Worm (Caenorhabditis elegans) whole organism, young adult: Measurements from ENCODE around the gene F20C5.7.

Experiments
- B0019.2 ChIP-seq: fragments of 200-800 bp; sonication (Bioruptor generic); conservative IDR thresholded peaks from 2 replicates; pipeline ENCODE4 v1.3.6; 2022; ENCODE audit warnings: missing genetic modification reagents, missing genetic modification characterization, missing compliant biosample characterization
- D2030.7 ChIP-seq: fragments of 200-800 bp; sonication (Bioruptor generic); IDR thresholded peaks from 2 replicates; pipeline ENCODE4 v1.3.6; 2022; ENCODE audit warnings: missing genetic modification reagents, missing genetic modification characterization, missing compliant biosample characterization
- F10E7.11 ChIP-seq: sonication (generic microtip); optimal IDR thresholded peaks from 2 replicates; lab custom pipeline; 2017; ENCODE audit warnings: mild to moderate bottlenecking, missing genetic modification characterization, moderate library complexity, missing compliant biosample characterization
- F22D6.2 ChIP-seq: sonication (generic microtip); optimal IDR thresholded peaks from 2 replicates; lab custom pipeline; 2016; ENCODE audit warnings: mild to moderate bottlenecking, missing genetic modification characterization, missing compliant biosample characterization
- F23B12.7 ChIP-seq: sonication (generic microtip); optimal IDR thresholded peaks from 2 replicates; lab custom pipeline; 2017; ENCODE audit warnings: missing genetic modification characterization, mild to moderate bottlenecking, missing compliant biosample characterization, antibody characterized with exemption, moderate library complexity; ENCODE audit not compliant: insufficient read depth
- F33H1.4 ChIP-seq: fragments of 200-800 bp; sonication (Bioruptor generic); IDR thresholded peaks from 2 replicates; pipeline ENCODE4 v1.3.6; 2022; ENCODE audit warnings: missing genetic modification reagents, missing genetic modification characterization, missing compliant biosample characterization
- F37B4.10 ChIP-seq: fragments of 200-800 bp; sonication (Bioruptor generic); IDR thresholded peaks from 2 replicates; pipeline ENCODE4 v1.3.6; 2022; ENCODE audit warnings: missing genetic modification characterization, missing compliant biosample characterization
- F39B2.1 ChIP-seq: fragments of 200-800 bp; sonication (Bioruptor generic); IDR thresholded peaks from 2 replicates; pipeline ENCODE4 v1.3.6; 2022; ENCODE audit warnings: missing genetic modification reagents, missing genetic modification characterization, missing compliant biosample characterization
- F52B5.7 ChIP-seq: sonication (generic microtip); optimal IDR thresholded peaks from 2 replicates; lab custom pipeline; 2016; ENCODE audit warnings: mild to moderate bottlenecking, missing genetic modification characterization, missing compliant biosample characterization
- K11D2.4 ChIP-seq: fragments of 200-800 bp; sonication (Bioruptor generic); IDR thresholded peaks from 2 replicates; pipeline ENCODE4 v1.3.6; 2022; ENCODE audit warnings: missing genetic modification reagents, missing genetic modification characterization, missing compliant biosample characterization
- K12H6.12 ChIP-seq: fragments of 200-800 bp; sonication (Bioruptor generic); optimal IDR thresholded peaks from 2 replicates; lab custom pipeline; 2018; ENCODE audit warnings: mild to moderate bottlenecking, missing genetic modification characterization, missing compliant biosample characterization
- Y53G8AR.9 ChIP-seq: fragments of 200-800 bp; sonication (Bioruptor generic); conservative IDR thresholded peaks from 2 replicates; pipeline ENCODE4 v1.3.6; 2022; ENCODE audit warnings: missing genetic modification reagents, missing genetic modification characterization, missing compliant biosample characterization
- Y67H2A.10 ChIP-seq: fragments of 200-800 bp; sonication (Bioruptor generic); conservative IDR thresholded peaks from 2 replicates; pipeline ENCODE4 v1.3.6; 2022; ENCODE audit warnings: missing genetic modification reagents, missing genetic modification characterization, missing compliant biosample characterization
- ZK185.1 ChIP-seq: sonication (generic microtip); optimal IDR thresholded peaks from 2 replicates; lab custom pipeline; 2016; ENCODE audit warnings: mild to moderate bottlenecking, missing genetic modification characterization, missing compliant biosample characterization; ENCODE audit not compliant: poor library complexity, severe bottlenecking
- akir-1 ChIP-seq: fragments of 200-800 bp; sonication (Bioruptor generic); optimal IDR thresholded peaks from 2 replicates; lab custom pipeline; 2018; ENCODE audit warnings: mild to moderate bottlenecking, missing genetic modification characterization, moderate library complexity, missing compliant biosample characterization
- atf-7 ChIP-seq: sonication (generic microtip); optimal IDR thresholded peaks from 2 replicates; lab custom pipeline; 2017; ENCODE audit warnings: mild to moderate bottlenecking, missing genetic modification characterization, missing compliant biosample characterization
- attf-3 ChIP-seq: fragments of 200-800 bp; sonication (Bioruptor generic); conservative IDR thresholded peaks from 2 replicates; pipeline ENCODE4 v1.3.6; 2022; ENCODE audit warnings: missing genetic modification reagents, missing genetic modification characterization, missing compliant biosample characterization
- attf-5 ChIP-seq: fragments of 200-800 bp; sonication (Bioruptor generic); optimal IDR thresholded peaks from 2 replicates; lab custom pipeline; 2018; ENCODE audit warnings: mild to moderate bottlenecking, missing genetic modification characterization, missing compliant biosample characterization
- ceh-27 ChIP-seq: fragments of 200-800 bp; sonication (Bioruptor generic); optimal IDR thresholded peaks from 2 replicates; lab custom pipeline; 2018; ENCODE audit warnings: mild to moderate bottlenecking, missing genetic modification characterization, moderate library complexity, missing compliant biosample characterization
- ceh-79 ChIP-seq: sonication (generic microtip); optimal IDR thresholded peaks from 2 replicates; lab custom pipeline; 2017; ENCODE audit warnings: mild to moderate bottlenecking, missing genetic modification characterization, missing compliant biosample characterization
- chd-7 ChIP-seq: sonication (generic microtip); optimal IDR thresholded peaks from 2 replicates; lab custom pipeline; 2016; ENCODE audit warnings: mild to moderate bottlenecking, missing genetic modification characterization, moderate library complexity, missing compliant biosample characterization
- die-1 ChIP-seq: sonication (generic microtip); optimal IDR thresholded peaks from 2 replicates; lab custom pipeline; 2016; ENCODE audit warnings: missing genotype, mild to moderate bottlenecking, missing genetic modification characterization, missing compliant biosample characterization
- dox-1 ChIP-seq: fragments of 200-800 bp; sonication (Bioruptor generic); IDR thresholded peaks from 2 replicates; pipeline ENCODE4 v1.3.6; 2022; ENCODE audit warnings: missing genetic modification reagents, missing genetic modification characterization, missing compliant biosample characterization
- dpl-1 ChIP-seq: fragments of 150-350 bp; optimal IDR thresholded peaks from 2 replicates; lab custom pipeline; 2014; ENCODE audit warnings: missing biosample characterization, missing genetic modification reagents, missing genetic modification characterization
- ekl-4 ChIP-seq: fragments of 200-800 bp; sonication (Bioruptor generic); IDR thresholded peaks from 2 replicates; pipeline ENCODE4 v1.3.6; 2022; ENCODE audit warnings: missing genetic modification reagents, missing genetic modification characterization, missing compliant biosample characterization
- ets-4 ChIP-seq: fragments of 200-800 bp; sonication (Bioruptor generic); optimal IDR thresholded peaks from 2 replicates; lab custom pipeline; 2018; ENCODE audit warnings: mild to moderate bottlenecking, missing genetic modification characterization, missing compliant biosample characterization
- fkh-3 ChIP-seq: sonication (generic microtip); optimal IDR thresholded peaks from 2 replicates; lab custom pipeline; 2016; ENCODE audit warnings: mild to moderate bottlenecking, missing genetic modification characterization, missing compliant biosample characterization
- let-607 ChIP-seq, 2 experiments: fragments of 200-800 bp in 1 of 2; sonication (Bioruptor generic) in 1 of 2; sonication (generic microtip) in 1 of 2; optimal IDR thresholded peaks; 2 replicates each; lab custom pipeline; 2016 to 2018; ENCODE audit warnings: mild to moderate bottlenecking in 2 of 2, missing compliant biosample characterization in 2 of 2, missing genetic modification characterization in 2 of 2, moderate library complexity in 2 of 2, missing genotype in 1 of 2
- lin-40 ChIP-seq: sonication (generic microtip); optimal IDR thresholded peaks from 2 replicates; lab custom pipeline; 2016; ENCODE audit warnings: missing genetic modification characterization, mild to moderate bottlenecking, missing compliant biosample characterization, missing genotype, missing genetic modification reagents
- lir-1 ChIP-seq: fragments of 200-800 bp; sonication (Bioruptor generic); conservative IDR thresholded peaks from 2 replicates; pipeline ENCODE4 v1.3.6; 2022; ENCODE audit warnings: missing genetic modification reagents, missing genetic modification characterization, missing compliant biosample characterization
- lsl-1 ChIP-seq: fragments of 200-800 bp; sonication (Bioruptor generic); optimal IDR thresholded peaks from 2 replicates; lab custom pipeline; 2018; ENCODE audit warnings: mild to moderate bottlenecking, missing genetic modification characterization, moderate library complexity, missing compliant biosample characterization
- mcd-1 ChIP-seq: fragments of 200-800 bp; sonication (Bioruptor generic); IDR thresholded peaks from 2 replicates; pipeline ENCODE4 v1.3.6; 2022; ENCODE audit warnings: missing genetic modification reagents, missing genetic modification characterization, missing compliant biosample characterization
- mel-28 ChIP-seq: sonication (generic microtip); optimal IDR thresholded peaks from 2 replicates; lab custom pipeline; 2016; ENCODE audit warnings: borderline replicate concordance, mild to moderate bottlenecking, missing genetic modification characterization, missing compliant biosample characterization
- nfyb-1 ChIP-seq: fragments of 200-800 bp; sonication (Bioruptor generic); IDR thresholded peaks from 2 replicates; pipeline ENCODE4 v1.3.6; 2022; ENCODE audit warnings: missing genetic modification reagents, missing genetic modification characterization, missing compliant biosample characterization
- pha-4 ChIP-seq: fragments of 150-350 bp; sonication (generic microtip); optimal IDR thresholded peaks from 2 replicates; lab custom pipeline; 2014; ENCODE audit warnings: missing biosample characterization, missing genetic modification reagents, missing genetic modification characterization
- rec-8 ChIP-seq, 2 experiments: sonication (generic microtip); optimal IDR thresholded peaks; 2 replicates each; lab custom pipeline; 2016; ENCODE audit warnings: mild to moderate bottlenecking in 2 of 2, missing genetic modification characterization in 2 of 2, missing genetic modification reagents in 2 of 2, missing genotype in 2 of 2, missing biosample characterization in 1 of 2, missing compliant biosample characterization in 1 of 2, moderate library complexity in 1 of 2
- repo-1 ChIP-seq: sonication (generic microtip); optimal IDR thresholded peaks from 2 replicates; lab custom pipeline; 2017; ENCODE audit warnings: mild to moderate bottlenecking, missing genetic modification characterization, missing compliant biosample characterization
- sdz-38 ChIP-seq: sonication (generic microtip); optimal IDR thresholded peaks from 2 replicates; lab custom pipeline; 2016; ENCODE audit warnings: missing genotype, missing genetic modification characterization, missing compliant biosample characterization
- sea-2 ChIP-seq: fragments of 200-800 bp; sonication (Bioruptor generic); IDR thresholded peaks from 2 replicates; pipeline ENCODE4 v1.3.6; 2022; ENCODE audit warnings: missing genetic modification characterization, missing compliant biosample characterization
- snpc-1.3 ChIP-seq: sonication (generic microtip); optimal IDR thresholded peaks from 2 replicates; lab custom pipeline; 2017; ENCODE audit warnings: missing genetic modification characterization, mild to moderate bottlenecking, missing compliant biosample characterization, antibody characterized with exemption, moderate library complexity, missing genotype, missing genetic modification reagents; ENCODE audit not compliant: insufficient read depth
- snpc-4 ChIP-seq, 5 experiments: fragments of 150-350 bp in 1 of 5; sonication (generic microtip) in 4 of 5; optimal IDR thresholded peaks; 2 replicates each; lab custom pipeline; 2014 to 2018; ENCODE audit warnings: missing genetic modification characterization in 5 of 5, missing biosample characterization in 3 of 5, antibody characterized with exemption in 2 of 5, mild to moderate bottlenecking in 2 of 5, missing compliant biosample characterization in 2 of 5, missing genotype in 2 of 5, moderate library complexity in 2 of 5, missing genetic modification reagents in 1 of 5
- sptf-2 ChIP-seq: fragments of 200-800 bp; sonication (Bioruptor generic); optimal IDR thresholded peaks from 2 replicates; lab custom pipeline; 2018; ENCODE audit warnings: mild to moderate bottlenecking, missing genetic modification characterization, missing compliant biosample characterization
- tlf-1 ChIP-seq: fragments of 200-800 bp; sonication (Bioruptor generic); optimal IDR thresholded peaks from 2 replicates; lab custom pipeline; 2018; ENCODE audit warnings: mild to moderate bottlenecking, missing genetic modification characterization, missing compliant biosample characterization
- ztf-26 ChIP-seq: sonication (generic microtip); optimal IDR thresholded peaks from 2 replicates; lab custom pipeline; 2017; ENCODE audit warnings: missing genetic modification characterization, missing compliant biosample characterization
- ztf-28 ChIP-seq: fragments of 200-800 bp; sonication (Bioruptor generic); IDR thresholded peaks from 2 replicates; pipeline ENCODE4 v1.3.6; 2022; ENCODE audit warnings: missing genetic modification reagents, missing genetic modification characterization, missing compliant biosample characterization
- ztf-3 ChIP-seq: fragments of 200-800 bp; sonication (Bioruptor generic); optimal IDR thresholded peaks from 2 replicates; lab custom pipeline; 2018; ENCODE audit warnings: mild to moderate bottlenecking, missing genetic modification characterization, missing compliant biosample characterization

The F20C5.7 gene

ce11 chrIV:8743654-8744332 is 1.7 kb downstream of the F20C5.7 start, which contains the start of gene F21D5.7:
Gene F21D5.7, minus strand, starts transcription at chrIV:8743704.
- no peak for TF ChIP-seq sea-2
- no peak for TF ChIP-seq B0019.2 (GFP tag; lab: Robert Waterston, UW)
- peak; percentile 88 for TF ChIP-seq dox-1 (GFP tag; lab: Robert Waterston, UW)
- TF ChIP-seq attf-3 (GFP tag; lab: Robert Waterston, UW) = 0 out of 2 replicates have a peak, but pooled peaks have one; percentile 41
- TF ChIP-seq ceh-27 = peak; percentile 43
- peak; percentile 75 for TF ChIP-seq mcd-1 (GFP tag; lab: Robert Waterston, UW)
- no peak for TF ChIP-seq F37B4.10 (GFP tag; lab: Robert Waterston, UW)
- TF ChIP-seq attf-5 (GFP tag; lab: Kevin White, UChicago) = peak; percentile 90
- TF ChIP-seq let-607 (tag; optimal IDR thresholded peaks at IDR 0.05; lab: Kevin White, UChicago) = peak; percentile 97
- peak; percentile 71; the same call in 1 of the 2 replicates for TF ChIP-seq K11D2.4
- TF ChIP-seq K12H6.12 (tag; lab: Kevin White, UChicago) = peak; percentile 19
- TF ChIP-seq ZK185.1 = peak; percentile 63
- peak; percentile 34 for TF ChIP-seq snpc-1.3
- TF ChIP-seq tlf-1 = peak; percentile 60
- no peak for TF ChIP-seq ztf-26 (tag; lab: Kevin White, UChicago)
- no peak for TF ChIP-seq F22D6.2 (tag; lab: Kevin White, UChicago)
- TF ChIP-seq akir-1 (GFP tag; lab: Kevin White, UChicago) = no peak
- TF ChIP-seq Y53G8AR.9 (GFP tag; lab: Robert Waterston, UW) = peak; percentile 81
- no peak for TF ChIP-seq F39B2.1 (GFP tag; lab: Robert Waterston, UW)
- TF ChIP-seq F33H1.4 (GFP tag; lab: Robert Waterston, UW) = peak; percentile 41
- no peak for TF ChIP-seq F52B5.7 (tag; lab: Kevin White, UChicago)
- TF ChIP-seq F23B12.7 (tag; lab: Kevin White, UChicago) = peak; percentile 63
- TF ChIP-seq mel-28 (tag; lab: Kevin White, UChicago) = no peak
- TF ChIP-seq ets-4 (GFP tag; lab: Kevin White, UChicago) = no peak
- TF ChIP-seq lin-40 = no peak
- TF ChIP-seq pha-4 (tag; lab: Kevin White, UChicago) = peak; percentile 25
- TF ChIP-seq rec-8 (tag; optimal IDR thresholded peaks at IDR 0.05; lab: Kevin White, UChicago) = no peak
- peak; percentile 28 for TF ChIP-seq atf-7 (tag; lab: Kevin White, UChicago)
- TF ChIP-seq chd-7 (tag; lab: Kevin White, UChicago) = no peak
- TF ChIP-seq lsl-1 (GFP tag; lab: Kevin White, UChicago) = peak; percentile 55
- TF ChIP-seq repo-1 (tag; lab: Kevin White, UChicago) = peak; percentile 30
- TF ChIP-seq ceh-79 (tag; lab: Kevin White, UChicago) = no peak
- peak; percentile 68; the same call in 1 of the 2 replicates for TF ChIP-seq ekl-4 (GFP tag; lab: Robert Waterston, UW)
- TF ChIP-seq lir-1 (GFP tag; lab: Robert Waterston, UW) = no peak
- no peak for TF ChIP-seq snpc-4 (GFP tag; optimal IDR thresholded peaks at IDR 0.05; lab: Kevin White, UChicago)
- peak in 3 of 4 experiments; percentile 51 to 63 (median 59) for TF ChIP-seq snpc-4 (tag; optimal IDR thresholded peaks at IDR 0.05; lab: Kevin White, UChicago)
- TF ChIP-seq dpl-1 = peak; percentile 13
- TF ChIP-seq sptf-2 = no peak
- peak; percentile 27; the same call in 1 of the 2 replicates for TF ChIP-seq D2030.7
- TF ChIP-seq ztf-28 = no peak
- no peak for TF ChIP-seq die-1 (tag; lab: Kevin White, UChicago)
- TF ChIP-seq nfyb-1 (GFP tag; lab: Robert Waterston, UW) = peak; percentile 79
- no peak for TF ChIP-seq F10E7.11 (tag; lab: Kevin White, UChicago)
- no peak for TF ChIP-seq sdz-38 (tag; lab: Kevin White, UChicago)
- TF ChIP-seq fkh-3 (tag; lab: Kevin White, UChicago) = no peak
- no peak for TF ChIP-seq ztf-3 (GFP tag; lab: Kevin White, UChicago)
- TF ChIP-seq Y67H2A.10 = no peak
